Fruit fly (Drosophila melanogaster) whole organism, embryonic: Measurements from ENCODE around the gene CLS.
A peak's percentile ranks its signal among the peaks of the same experiment; 100 is the strongest.

ENCODE experiments used
- ATbp ChIP-seq: fragments of 200-800 bp; sonication (Bioruptor generic); optimal IDR thresholded peaks from 2 replicates; lab custom pipeline; 2017; ENCODE audit warnings: missing biosample characterization, mild to moderate bottlenecking, missing genetic modification characterization, missing genetic modification reagents
- Asciz ChIP-seq: fragments of 200-800 bp; sonication (Bioruptor generic); optimal IDR thresholded peaks from 2 replicates; lab custom pipeline; 2017; ENCODE audit warnings: missing biosample characterization, mild to moderate bottlenecking, missing genetic modification characterization, missing genetic modification reagents
- Bgb ChIP-seq: fragments of 200-800 bp; sonication (Bioruptor generic); IDR thresholded peaks from 2 replicates; pipeline ENCODE4 v1.3.6; 2022; ENCODE audit warnings: missing biosample characterization, missing genetic modification characterization; ENCODE audit not compliant: partially characterized antibody
- Bteb2 ChIP-seq: fragments of 200-800 bp; sonication (Bioruptor generic); optimal IDR thresholded peaks from 2 replicates; lab custom pipeline; 2016; ENCODE audit warnings: missing biosample characterization, missing genetic modification characterization
- CG10267 ChIP-seq: fragments of 200-800 bp; sonication (Bioruptor generic); optimal IDR thresholded peaks from 2 replicates; lab custom pipeline; 2018; ENCODE audit warnings: missing biosample characterization, mild to moderate bottlenecking, missing genetic modification characterization, moderate library complexity
- CG10462 ChIP-seq: fragments of 200-800 bp; sonication (Bioruptor generic); optimal IDR thresholded peaks from 2 replicates; lab custom pipeline; 2016; ENCODE audit warnings: missing biosample characterization, missing genetic modification characterization
- CG11398 ChIP-seq: fragments of 200-800 bp; sonication (Bioruptor generic); optimal IDR thresholded peaks from 2 replicates; lab custom pipeline; 2016; ENCODE audit warnings: missing biosample characterization, missing genetic modification characterization
- CG1233 ChIP-seq: fragments of 200-800 bp; sonication (Bioruptor generic); optimal IDR thresholded peaks from 4 replicates; lab custom pipeline; 2018; ENCODE audit warnings: missing biosample characterization, mild to moderate bottlenecking, missing genetic modification characterization
- CG13123 ChIP-seq: fragments of 200-800 bp; sonication (Bioruptor generic); optimal IDR thresholded peaks from 2 replicates; lab custom pipeline; 2016; ENCODE audit warnings: missing biosample characterization, missing genetic modification characterization
- CG13287 ChIP-seq: fragments of 200-800 bp; sonication (Bioruptor generic); IDR thresholded peaks from 2 replicates; pipeline ENCODE4 v1.3.6; 2022; ENCODE audit warnings: missing biosample characterization, missing genetic modification characterization; ENCODE audit not compliant: partially characterized antibody
- CG13624 ChIP-seq: fragments of 200-800 bp; sonication (Bioruptor generic); optimal IDR thresholded peaks from 2 replicates; lab custom pipeline; 2016; ENCODE audit warnings: missing biosample characterization, missing genetic modification characterization
- CG2116 ChIP-seq: fragments of 200-800 bp; sonication (Bioruptor generic); optimal IDR thresholded peaks from 3 replicates; lab custom pipeline; 2018; ENCODE audit warnings: missing biosample characterization, mild to moderate bottlenecking, missing genetic modification characterization
- CG30403 ChIP-seq: fragments of 200-800 bp; sonication (Bioruptor generic); optimal IDR thresholded peaks from 3 replicates; lab custom pipeline; 2016; ENCODE audit warnings: missing biosample characterization, missing genetic modification characterization
- CG6272 ChIP-seq: fragments of 200-800 bp; sonication (Bioruptor generic); IDR thresholded peaks from 2 replicates; pipeline ENCODE4 v1.3.6; 2022; ENCODE audit warnings: missing biosample characterization, missing genetic modification characterization
- CG7987 ChIP-seq: fragments of 200-800 bp; sonication (Bioruptor generic); optimal IDR thresholded peaks from 2 replicates; lab custom pipeline; 2018; ENCODE audit warnings: missing biosample characterization, mild to moderate bottlenecking, missing genetic modification characterization, moderate library complexity
- CG9215 ChIP-seq: fragments of 200-800 bp; sonication (Bioruptor generic); IDR thresholded peaks from 2 replicates; pipeline ENCODE4 v1.3.6; 2022; ENCODE audit warnings: missing biosample characterization, missing genetic modification characterization
- Dbx ChIP-seq: fragments of 200-800 bp; sonication (Bioruptor generic); IDR thresholded peaks from 3 replicates; pipeline ENCODE4 v1.3.6; 2022; ENCODE audit warnings: missing biosample characterization, missing genetic modification characterization
- Dp ChIP-seq: fragments of 200-800 bp; sonication (Bioruptor generic); optimal IDR thresholded peaks from 2 replicates; lab custom pipeline; 2018; ENCODE audit warnings: missing biosample characterization, mild to moderate bottlenecking, missing genetic modification characterization, moderate library complexity
- E2f2 ChIP-seq: fragments of 200-800 bp; sonication (Bioruptor generic); IDR thresholded peaks from 2 replicates; pipeline ENCODE4 v1.3.6; 2022; ENCODE audit warnings: missing biosample characterization, missing genetic modification characterization
- Ets97D ChIP-seq: fragments of 200-800 bp; sonication (Bioruptor generic); optimal IDR thresholded peaks from 3 replicates; lab custom pipeline; 2016; ENCODE audit warnings: missing biosample characterization, missing genetic modification characterization
- HmgZ ChIP-seq: fragments of 200-800 bp; sonication (Bioruptor generic); optimal IDR thresholded peaks from 2 replicates; lab custom pipeline; 2018; ENCODE audit warnings: missing biosample characterization, mild to moderate bottlenecking, missing genetic modification characterization
- Lpt ChIP-seq: fragments of >200 bp; optimal IDR thresholded peaks from 2 replicates; lab custom pipeline; 2018; ENCODE audit warnings: missing biosample characterization, missing genetic modification characterization
- MBD-R2 ChIP-seq: fragments of 200-800 bp; sonication (Bioruptor generic); IDR thresholded peaks from 2 replicates; pipeline ENCODE4 v1.3.6; 2022; ENCODE audit warnings: missing biosample characterization, missing genetic modification characterization
- NfI ChIP-seq: fragments of 200-800 bp; sonication (Bioruptor generic); optimal IDR thresholded peaks from 3 replicates; lab custom pipeline; 2018; ENCODE audit warnings: missing biosample characterization, mild to moderate bottlenecking, missing genetic modification characterization, moderate library complexity
- Pdp1 ChIP-seq, 2 experiments: fragments of 200-800 bp; sonication (Bioruptor generic); optimal IDR thresholded peaks; 3 replicates each; lab custom pipeline; 2016; ENCODE audit warnings: missing biosample characterization in 2 of 2, missing genetic modification characterization in 2 of 2, mild to moderate bottlenecking in 1 of 2, moderate library complexity in 1 of 2
- Scr ChIP-seq: fragments of 200-800 bp; sonication (Bioruptor generic); IDR thresholded peaks from 2 replicates; pipeline ENCODE4 v1.3.6; 2022; ENCODE audit warnings: missing biosample characterization, missing genetic modification characterization; ENCODE audit not compliant: partially characterized antibody
- Sin3A ChIP-seq: fragments of >200 bp; optimal IDR thresholded peaks from 2 replicates; lab custom pipeline; 2018
- Sox102F ChIP-seq: fragments of 200-800 bp; sonication (Bioruptor generic); optimal IDR thresholded peaks from 2 replicates; lab custom pipeline; 2018; ENCODE audit warnings: missing biosample characterization, mild to moderate bottlenecking, missing genetic modification characterization, moderate library complexity
- Sry-β ChIP-seq: fragments of 200-800 bp; sonication (Bioruptor generic); optimal IDR thresholded peaks from 2 replicates; lab custom pipeline; 2018; ENCODE audit warnings: missing biosample characterization, mild to moderate bottlenecking, missing genetic modification characterization, moderate library complexity
- ab ChIP-seq: fragments of 200-800 bp; sonication (Bioruptor generic); optimal IDR thresholded peaks from 2 replicates; lab custom pipeline; 2016; ENCODE audit warnings: missing biosample characterization, missing genetic modification characterization
- ato ChIP-seq: fragments of 200-800 bp; sonication (Bioruptor generic); IDR thresholded peaks from 2 replicates; pipeline ENCODE4 v1.3.6; 2022; ENCODE audit warnings: missing biosample characterization, missing genetic modification characterization; ENCODE audit not compliant: partially characterized antibody
- crp ChIP-seq, 2 experiments: fragments of 200-800 bp; sonication (Bioruptor generic); optimal IDR thresholded peaks; 2 replicates in 1 of 2; 3 replicates in 1 of 2; lab custom pipeline; 2017; ENCODE audit warnings: missing biosample characterization in 2 of 2, missing genetic modification characterization in 2 of 2, mild to moderate bottlenecking in 1 of 2, moderate library complexity in 1 of 2
- danr ChIP-seq: fragments of 200-800 bp; sonication (Bioruptor generic); IDR thresholded peaks from 2 replicates; pipeline ENCODE4 v1.3.6; 2022; ENCODE audit warnings: missing biosample characterization, missing genetic modification characterization
- eve ChIP-seq, 2 experiments: fragments of >200 bp; optimal IDR thresholded peaks; 2 replicates each; lab custom pipeline; 2017; ENCODE audit warnings: missing biosample characterization in 2 of 2, missing genetic modification characterization in 2 of 2
- gce ChIP-seq: fragments of 200-800 bp; sonication (Bioruptor generic); IDR thresholded peaks from 3 replicates; pipeline ENCODE4 v1.3.6; 2022; ENCODE audit warnings: missing biosample characterization, missing genetic modification characterization
- hkb ChIP-seq, 2 experiments: fragments of 200-800 bp in 1 of 2; fragments of >200 bp in 1 of 2; sonication (Bioruptor generic) in 1 of 2; IDR thresholded peaks in 1 of 2; optimal IDR thresholded peaks in 1 of 2; 2 replicates each; pipeline versions ENCODE4 v1.3.6 to Lab custom; 2017 to 2022; ENCODE audit warnings: missing biosample characterization in 1 of 2, missing genetic modification characterization in 1 of 2
- insv ChIP-seq, 2 experiments: fragments of 200-800 bp; sonication (Bioruptor generic); optimal IDR thresholded peaks; 3 replicates each; lab custom pipeline; 2016 to 2018; ENCODE audit warnings: missing biosample characterization in 2 of 2, missing genetic modification characterization in 2 of 2
- knrl ChIP-seq: fragments of 200-800 bp; sonication (Bioruptor generic); IDR thresholded peaks from 3 replicates; pipeline ENCODE4 v1.3.6; 2022; ENCODE audit warnings: missing biosample characterization, missing genetic modification characterization; ENCODE audit not compliant: partially characterized antibody
- org-1 ChIP-seq: fragments of 200-800 bp; sonication (Bioruptor generic); optimal IDR thresholded peaks from 2 replicates; lab custom pipeline; 2017; ENCODE audit warnings: missing biosample characterization, missing genetic modification characterization
- phol ChIP-seq: fragments of 200-800 bp; sonication (Bioruptor generic); optimal IDR thresholded peaks from 3 replicates; lab custom pipeline; 2018; ENCODE audit warnings: missing biosample characterization, mild to moderate bottlenecking, missing genetic modification characterization, moderate library complexity
- row ChIP-seq: fragments of 200-800 bp; sonication (Bioruptor generic); IDR thresholded peaks from 3 replicates; pipeline ENCODE4 v1.3.6; 2022; ENCODE audit warnings: missing biosample characterization, missing genetic modification characterization
- sens ChIP-seq: fragments of 200-800 bp; sonication (Bioruptor generic); peaks from one replicate; lab custom pipeline; 2016; ENCODE audit warnings: missing biosample characterization, missing genetic modification characterization
- slou ChIP-seq: fragments of 200-800 bp; sonication (Bioruptor generic); optimal IDR thresholded peaks from 3 replicates; lab custom pipeline; 2016; ENCODE audit warnings: missing biosample characterization, missing genetic modification characterization
- stc ChIP-seq: fragments of 200-800 bp; sonication (Bioruptor generic); IDR thresholded peaks from 2 replicates; pipeline ENCODE4 v1.3.6; 2022; ENCODE audit warnings: missing biosample characterization, missing genetic modification characterization
- tgo ChIP-seq: fragments of 200-800 bp; sonication (Bioruptor generic); IDR thresholded peaks from 3 replicates; pipeline ENCODE4 v1.3.6; 2022; ENCODE audit warnings: missing biosample characterization, missing genetic modification characterization
- unpg ChIP-seq: fragments of 200-800 bp; sonication (Bioruptor generic); optimal IDR thresholded peaks from 3 replicates; lab custom pipeline; 2018; ENCODE audit warnings: missing biosample characterization, mild to moderate bottlenecking, missing genetic modification characterization, moderate library complexity
- wek ChIP-seq: fragments of 200-800 bp; sonication (Bioruptor generic); optimal IDR thresholded peaks from 3 replicates; lab custom pipeline; 2018; ENCODE audit warnings: missing biosample characterization, mild to moderate bottlenecking, missing genetic modification characterization, moderate library complexity

The CLS gene

dm6 chr3R:25680528-25680927, 6.6 kb downstream of the CLS start, which contains the start of the genes CG4743 and Idh3g (continued):
- TF ChIP-seq hkb (optimal IDR thresholded peaks at IDR 0.05; lab: Kevin White, UChicago) (no peak), hkb (GFP tag; IDR thresholded peaks at IDR 0.05; lab: Robert Waterston, UW) (peak; percentile 97), CG2116 (GFP tag; lab: Kevin White, UChicago) (peak; percentile 86), eve (GFP tag; optimal IDR thresholded peaks at IDR 0.05; lab: Kevin White, UChicago) (no peak), Asciz (GFP tag; lab: Kevin White, UChicago) (peak; percentile 92), slou (peak; percentile 89), ATbp (GFP tag; lab: Kevin White, UChicago) (peak; percentile 95), Pdp1 (GFP tag; optimal IDR thresholded peaks at IDR 0.05; lab: Kevin White, UChicago) (peak; percentile 80 to 82), gce (GFP tag; lab: Robert Waterston, UW) (peak; percentile 92), CG9215 (peak; percentile 88)
- TF ChIP-seq, all 482 proteins: peak for 429

dm6 chr3R:25678489-25679082, 8.6 kb downstream of the CLS start, which contains the start of the genes CG4730 and CG5039:
CG4730 (minus strand) TSS chr3R:25678682.
CG5039 (plus strand) TSS chr3R:25678683.
- peak; percentile 5 for TF ChIP-seq CG7987 (GFP tag; lab: Kevin White, UChicago)
- peak; percentile 78 for TF ChIP-seq E2f2 (GFP tag; lab: Robert Waterston, UW)
- TF ChIP-seq HmgZ (tag; lab: Kevin White, UChicago): no peak
- peak; percentile 2 for TF ChIP-seq CG10267 (tag; lab: Kevin White, UChicago)
- peak; percentile 28; the same call in 1 of the 2 replicates for TF ChIP-seq CG13287 (GFP tag; lab: Robert Waterston, UW)
- TF ChIP-seq Sin3A (lab: Kevin White, UChicago): peak; percentile 24
- no peak for TF ChIP-seq insv (GFP tag; optimal IDR thresholded peaks at IDR 0.05; lab: Kevin White, UChicago)
- TF ChIP-seq unpg (GFP tag; lab: Kevin White, UChicago): no peak
- TF ChIP-seq MBD-R2: peak; percentile 88
- no peak for TF ChIP-seq CG10462 (GFP tag; lab: Kevin White, UChicago)
- TF ChIP-seq org-1 (GFP tag; lab: Kevin White, UChicago): no peak
- no peak for TF ChIP-seq Bteb2 (GFP tag; lab: Kevin White, UChicago)
- TF ChIP-seq Dbx: no peak
- peak; percentile 76 for TF ChIP-seq sens (GFP tag; lab: Kevin White, UChicago)
- TF ChIP-seq Scr (GFP tag; lab: Robert Waterston, UW): no peak
- TF ChIP-seq crp (GFP tag; optimal IDR thresholded peaks at IDR 0.05; lab: Kevin White, UChicago): peak in 1 of 2 experiments; percentile 41
- TF ChIP-seq hkb (optimal IDR thresholded peaks at IDR 0.05; lab: Kevin White, UChicago): no peak
- no peak for TF ChIP-seq hkb (GFP tag; IDR thresholded peaks at IDR 0.05; lab: Robert Waterston, UW)
- TF ChIP-seq tgo: no peak
- 0 out of 3 replicates have a peak, but pooled peaks have one; percentile 16 for TF ChIP-seq knrl
- no peak for TF ChIP-seq Lpt (GFP tag; lab: Kevin White, UChicago)
- peak; percentile 62 for TF ChIP-seq Dp (GFP tag; lab: Kevin White, UChicago)
- peak; percentile 7 for TF ChIP-seq CG13624 (GFP tag; lab: Kevin White, UChicago)
- no peak for TF ChIP-seq CG11398
- no peak for TF ChIP-seq CG30403 (GFP tag; lab: Kevin White, UChicago)
- peak; percentile 31; the same call in 1 of the 2 replicates for TF ChIP-seq Bgb (GFP tag; lab: Robert Waterston, UW)
- TF ChIP-seq wek (GFP tag; lab: Kevin White, UChicago): no peak
- TF ChIP-seq Sox102F (GFP tag; lab: Kevin White, UChicago): no peak
- peak; percentile 37 for TF ChIP-seq phol
- TF ChIP-seq CG13123 (GFP tag; lab: Kevin White, UChicago): no peak
- TF ChIP-seq CG1233 (GFP tag; lab: Kevin White, UChicago): no peak
- TF ChIP-seq Ets97D (GFP tag; lab: Kevin White, UChicago): peak; percentile 45
- 0 out of 2 replicates have a peak, but pooled peaks have one; percentile 6 for TF ChIP-seq danr (GFP tag; lab: Robert Waterston, UW)
- TF ChIP-seq ab (GFP tag; lab: Kevin White, UChicago): no peak
- TF ChIP-seq Sry-β (GFP tag; lab: Kevin White, UChicago): peak; percentile 2
- TF ChIP-seq row (GFP tag; lab: Robert Waterston, UW): peak; percentile 17; the same call in 1 of the 3 replicates
- no peak for TF ChIP-seq NfI
- no peak for TF ChIP-seq stc (GFP tag; lab: Robert Waterston, UW)
- TF ChIP-seq ato (GFP tag; lab: Robert Waterston, UW): no peak
- TF ChIP-seq CG6272 (GFP tag; lab: Robert Waterston, UW): no peak
